Fruit fly (Drosophila melanogaster) whole organism: Measurements from ENCODE around the gene S6KL.

Experiments used
- CG8478 ChIP-seq: fragments of >200 bp; optimal IDR thresholded peaks from 2 replicates; lab custom pipeline; 2018; ENCODE audit warnings: inconsistent platforms
- Dll ChIP-seq: fragments of >200 bp; optimal IDR thresholded peaks from 2 replicates; lab custom pipeline; 2017
- EcR ChIP-seq, 2 experiments: fragments of >200 bp; optimal IDR thresholded peaks; 2 replicates each; lab custom pipeline; 2017; ENCODE audit warnings: missing biosample characterization in 2 of 2, missing genetic modification characterization in 2 of 2, missing genetic modification reagents in 2 of 2
- pan ChIP-seq: fragments of >200 bp; optimal IDR thresholded peaks from 2 replicates; lab custom pipeline; 2017
- psq ChIP-seq: fragments of >200 bp; optimal IDR thresholded peaks from 2 replicates; lab custom pipeline; 2017
- usp ChIP-seq: fragments of >200 bp; optimal IDR thresholded peaks from 2 replicates; lab custom pipeline; 2017; ENCODE audit warnings: missing biosample characterization, missing genetic modification characterization, mixed read lengths

DNA sequence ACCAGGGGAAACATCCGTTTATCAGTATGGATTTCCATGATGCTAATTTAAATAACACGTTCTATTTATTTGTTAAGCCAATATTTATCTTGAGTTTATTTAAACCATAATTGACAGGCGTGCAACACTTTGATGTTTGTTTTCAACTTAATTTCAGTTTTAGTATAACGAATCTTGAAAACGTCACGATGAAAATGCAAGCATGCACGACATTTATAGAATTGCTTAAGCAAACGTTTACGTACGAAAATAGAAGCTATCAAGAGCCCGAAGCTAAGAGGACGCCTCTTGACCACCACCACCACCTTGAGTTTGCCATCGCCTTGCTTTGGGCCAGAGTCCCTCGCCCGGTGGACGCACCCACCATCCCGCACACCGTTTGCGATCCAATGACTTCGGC is 16.9 kb upstream of the S6KL start:
- TF ChIP-seq usp (GFP tag; lab: Kevin White, UChicago) (no peak), psq (lab: Kevin White, UChicago) (no peak), CG8478 (lab: Kevin White, UChicago) (no peak), pan (lab: Kevin White, UChicago) (no peak), EcR (GFP tag; optimal IDR thresholded peaks at IDR 0.05; lab: Kevin White, UChicago) (no peak), Dll (lab: Kevin White, UChicago) (no peak)
